Worm (Caenorhabditis elegans) whole organism, L2 larva: Measurements from ENCODE around the gene ZK697.1.

Experiments
- ama-1 ChIP-seq: fragments of 150-350 bp; optimal IDR thresholded peaks from 2 replicates; lab custom pipeline; 2018; ENCODE audit warnings: inconsistent platforms
- dmd-4 ChIP-seq: sonication (generic microtip); optimal IDR thresholded peaks from 2 replicates; lab custom pipeline; 2017; ENCODE audit warnings: missing biosample characterization, missing genetic modification characterization
- egl-27 ChIP-seq: sonication (generic microtip); optimal IDR thresholded peaks from 3 replicates; lab custom pipeline; 2017; ENCODE audit warnings: missing biosample characterization, missing genetic modification reagents, missing genetic modification characterization
- nhr-129 ChIP-seq: fragments of 150-350 bp; optimal IDR thresholded peaks from 2 replicates; lab custom pipeline; 2014; ENCODE audit warnings: missing biosample characterization, missing genetic modification characterization
- unc-62 ChIP-seq: fragments of 150-350 bp; optimal IDR thresholded peaks from 2 replicates; lab custom pipeline; 2014; ENCODE audit warnings: missing biosample characterization, missing genetic modification reagents, missing genetic modification characterization

DNA sequence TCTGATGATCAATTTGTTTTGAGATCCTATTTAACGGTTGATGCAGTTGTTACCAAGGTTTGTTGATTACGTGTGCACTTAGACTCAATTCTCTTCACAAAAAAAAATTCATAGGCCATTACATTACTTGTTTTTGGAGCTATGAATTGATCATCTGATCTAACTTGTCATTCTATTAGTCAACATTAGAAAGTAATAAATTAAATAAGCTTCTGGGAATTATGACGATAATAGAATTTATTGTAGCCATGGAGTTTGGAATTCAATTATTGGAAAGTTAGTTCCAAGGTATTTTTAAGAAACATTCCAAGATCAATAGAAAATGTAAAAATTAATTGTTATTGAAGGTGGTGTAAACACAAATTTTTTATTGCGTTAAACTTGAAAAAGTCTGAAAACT lies 34.4 kb upstream of the ZK697.1 start:
- TF ChIP-seq unc-62 (GFP tag; lab: Kevin White, UChicago) (no peak), dmd-4 (tag; lab: Kevin White, UChicago) (no peak), ama-1 (lab: Kevin White, UChicago) (no peak), nhr-129 (no peak), egl-27 (no peak)
